Worm (Caenorhabditis elegans) whole organism, L3 larva: ENCODE data around the gene rla-2.

Source experiments
- R02D3.7 ChIP-seq: fragments of 150-350 bp; optimal IDR thresholded peaks from 2 replicates; lab custom pipeline; 2014; ENCODE audit warnings: missing biosample characterization, missing genetic modification characterization
- ZK546.5 ChIP-seq: sonication (generic microtip); optimal IDR thresholded peaks from 2 replicates; lab custom pipeline; 2017; ENCODE audit warnings: missing biosample characterization, missing genetic modification characterization
- aly-2 ChIP-seq: fragments of 150-350 bp; optimal IDR thresholded peaks from 2 replicates; lab custom pipeline; 2014; ENCODE audit warnings: missing biosample characterization, missing genetic modification characterization
- ama-1 ChIP-seq: fragments of 150-350 bp; optimal IDR thresholded peaks from 2 replicates; lab custom pipeline; 2018
- ceh-16 ChIP-seq: sonication (generic microtip); optimal IDR thresholded peaks from 2 replicates; lab custom pipeline; 2017; ENCODE audit warnings: missing biosample characterization, missing genetic modification characterization
- ceh-28 ChIP-seq: fragments of 150-350 bp; optimal IDR thresholded peaks from 2 replicates; lab custom pipeline; 2014; ENCODE audit warnings: missing biosample characterization, missing genetic modification reagents, missing genetic modification characterization
- ceh-82 ChIP-seq: fragments of 150-350 bp; optimal IDR thresholded peaks from 2 replicates; lab custom pipeline; 2014; ENCODE audit warnings: missing biosample characterization, missing genetic modification characterization
- ceh-9 ChIP-seq: sonication (generic microtip); optimal IDR thresholded peaks from 2 replicates; lab custom pipeline; 2018; ENCODE audit warnings: missing biosample characterization, missing genetic modification characterization
- daf-12 ChIP-seq: fragments of 150-350 bp; optimal IDR thresholded peaks from 2 replicates; lab custom pipeline; 2014; ENCODE audit warnings: missing biosample characterization, missing genetic modification reagents, missing genetic modification characterization
- egl-27 ChIP-seq: sonication (generic microtip); optimal IDR thresholded peaks from 4 replicates; lab custom pipeline; 2017; ENCODE audit warnings: missing biosample characterization, missing genetic modification reagents, missing genetic modification characterization
- egl-5 ChIP-seq: fragments of 150-350 bp; optimal IDR thresholded peaks from 2 replicates; lab custom pipeline; 2017; ENCODE audit warnings: missing biosample characterization, missing genetic modification reagents, missing genetic modification characterization, inconsistent platforms
- elt-2 ChIP-seq: sonication (generic microtip); optimal IDR thresholded peaks from 2 replicates; lab custom pipeline; 2016; ENCODE audit warnings: missing genetic modification reagents, mild to moderate bottlenecking, missing genetic modification characterization, missing compliant biosample characterization
- elt-3 ChIP-seq, 3 experiments: fragments of 150-350 bp in 1 of 3; sonication (generic microtip) in 2 of 3; optimal IDR thresholded peaks; 2 replicates in 2 of 3; 4 replicates in 1 of 3; lab custom pipeline; 2014 to 2017; ENCODE audit warnings: missing biosample characterization in 3 of 3, missing genetic modification characterization in 3 of 3
- eor-1 ChIP-seq, 2 experiments: fragments of 150-350 bp; optimal IDR thresholded peaks; 2 replicates each; lab custom pipeline; 2014 to 2018; ENCODE audit warnings: missing biosample characterization in 2 of 2, missing genetic modification characterization in 2 of 2
- fkh-2 ChIP-seq: fragments of 150-350 bp; optimal IDR thresholded peaks from 2 replicates; lab custom pipeline; 2014; ENCODE audit warnings: missing biosample characterization, missing genetic modification reagents, missing genetic modification characterization
- fos-1 ChIP-seq: fragments of 150-350 bp; optimal IDR thresholded peaks from 2 replicates; lab custom pipeline; 2014; ENCODE audit warnings: missing biosample characterization, missing genetic modification characterization
- jun-1 ChIP-seq: fragments of 150-350 bp; optimal IDR thresholded peaks from 2 replicates; lab custom pipeline; 2014; ENCODE audit warnings: missing biosample characterization, missing genetic modification reagents, missing genetic modification characterization
- lin-15B ChIP-seq: fragments of 150-350 bp; optimal IDR thresholded peaks from 2 replicates; lab custom pipeline; 2014; ENCODE audit warnings: missing biosample characterization, missing genetic modification characterization
- lsy-12 ChIP-seq: sonication (generic microtip); optimal IDR thresholded peaks from 2 replicates; lab custom pipeline; 2016; ENCODE audit warnings: mild to moderate bottlenecking, missing genetic modification characterization, missing compliant biosample characterization
- nfya-1 ChIP-seq: sonication (generic microtip); optimal IDR thresholded peaks from 2 replicates; lab custom pipeline; 2017; ENCODE audit warnings: missing genetic modification characterization, mild to moderate bottlenecking, missing compliant biosample characterization, antibody characterized with exemption, moderate library complexity; ENCODE audit not compliant: insufficient read depth
- nhr-11 ChIP-seq: fragments of 150-350 bp; optimal IDR thresholded peaks from 2 replicates; lab custom pipeline; 2014; ENCODE audit warnings: missing biosample characterization, missing genetic modification characterization
- nhr-23 ChIP-seq: fragments of 150-350 bp; optimal IDR thresholded peaks from 2 replicates; lab custom pipeline; 2014; ENCODE audit warnings: missing biosample characterization, missing genetic modification reagents, missing genetic modification characterization
- nhr-237 ChIP-seq: fragments of 150-350 bp; optimal IDR thresholded peaks from 2 replicates; lab custom pipeline; 2014; ENCODE audit warnings: missing biosample characterization, missing genetic modification characterization
- nhr-25 ChIP-seq: sonication (generic microtip); optimal IDR thresholded peaks from 2 replicates; lab custom pipeline; 2017; ENCODE audit warnings: missing biosample characterization, missing genetic modification characterization
- nhr-28 ChIP-seq: fragments of 150-350 bp; optimal IDR thresholded peaks from 2 replicates; lab custom pipeline; 2014; ENCODE audit warnings: missing biosample characterization, missing genetic modification characterization
- nhr-43 ChIP-seq: sonication (generic microtip); optimal IDR thresholded peaks from 2 replicates; lab custom pipeline; 2016; ENCODE audit warnings: mild to moderate bottlenecking, missing genetic modification characterization, missing compliant biosample characterization; ENCODE audit not compliant: poor library complexity, severe bottlenecking
- nhr-67 ChIP-seq: fragments of 150-350 bp; optimal IDR thresholded peaks from 2 replicates; lab custom pipeline; 2014; ENCODE audit warnings: missing biosample characterization, missing genetic modification characterization
- nhr-76 ChIP-seq: fragments of 150-350 bp; sonication (generic microtip); optimal IDR thresholded peaks from 5 replicates; lab custom pipeline; 2014; ENCODE audit warnings: missing biosample characterization, missing genetic modification characterization
- nhr-77 ChIP-seq: fragments of 150-350 bp; optimal IDR thresholded peaks from 2 replicates; lab custom pipeline; 2014; ENCODE audit warnings: missing biosample characterization, missing genetic modification characterization
- pha-4 ChIP-seq: fragments of 150-350 bp; optimal IDR thresholded peaks from 2 replicates; lab custom pipeline; 2014; ENCODE audit warnings: missing biosample characterization, missing genetic modification reagents, missing genetic modification characterization
- pqm-1 ChIP-seq: fragments of 150-350 bp; optimal IDR thresholded peaks from 2 replicates; lab custom pipeline; 2017; ENCODE audit warnings: missing biosample characterization, missing genetic modification characterization, inconsistent platforms
- sea-2 ChIP-seq: fragments of 150-350 bp; sonication (generic microtip); optimal IDR thresholded peaks from 4 replicates; lab custom pipeline; 2014; ENCODE audit warnings: missing biosample characterization, missing genetic modification reagents, missing genetic modification characterization
- skn-1 ChIP-seq: fragments of 150-350 bp; optimal IDR thresholded peaks from 2 replicates; lab custom pipeline; 2014; ENCODE audit warnings: missing biosample characterization, missing genetic modification characterization
- snpc-4 ChIP-seq: fragments of 150-350 bp; optimal IDR thresholded peaks from 2 replicates; lab custom pipeline; 2014; ENCODE audit warnings: missing biosample characterization, missing genetic modification characterization
- unc-39 ChIP-seq: sonication (generic microtip); optimal IDR thresholded peaks from 4 replicates; lab custom pipeline; 2017; ENCODE audit warnings: missing biosample characterization, missing genetic modification characterization
- unc-62 ChIP-seq: fragments of 150-350 bp; sonication (generic microtip); optimal IDR thresholded peaks from 4 replicates; lab custom pipeline; 2014; ENCODE audit warnings: missing biosample characterization, missing genetic modification reagents, missing genetic modification characterization
- zag-1 ChIP-seq: fragments of 150-350 bp; optimal IDR thresholded peaks from 2 replicates; lab custom pipeline; 2014; ENCODE audit warnings: missing biosample characterization, missing genetic modification characterization
- ztf-11 ChIP-seq: fragments of 150-350 bp; optimal IDR thresholded peaks from 2 replicates; lab custom pipeline; 2014; ENCODE audit warnings: missing biosample characterization, missing genetic modification characterization
- ztf-4 ChIP-seq: fragments of 150-350 bp; optimal IDR thresholded peaks from 2 replicates; lab custom pipeline; 2014; ENCODE audit warnings: missing biosample characterization, missing genetic modification characterization

Gene rla-2

DNA sequence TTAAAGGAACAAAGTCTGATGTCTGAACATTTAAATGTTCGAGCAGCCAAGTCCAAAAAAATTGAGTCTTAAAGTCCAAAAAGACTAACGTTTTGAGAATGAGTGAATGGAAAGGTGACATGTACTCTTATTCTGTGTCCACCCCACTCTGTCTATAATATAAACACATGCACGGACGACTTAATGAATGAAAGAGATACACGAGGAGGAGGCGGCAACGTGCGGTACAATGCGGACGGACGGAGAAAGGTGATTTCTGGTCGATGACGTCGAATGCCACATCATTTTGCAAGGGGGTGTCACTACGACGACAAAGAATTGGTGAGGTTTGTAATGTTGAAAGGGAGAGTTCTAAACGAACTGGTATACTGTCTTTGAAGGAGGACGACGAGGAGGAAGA lies 24.6 kb upstream of the rla-2 start:
- TF ChIP-seq fos-1 (tag; lab: Kevin White, UChicago): no peak
- TF ChIP-seq nhr-23 (tag; lab: Kevin White, UChicago): peak; percentile 7
- TF ChIP-seq zag-1 (tag; lab: Kevin White, UChicago): no peak
- TF ChIP-seq nfya-1 (tag; lab: Kevin White, UChicago): no peak
- TF ChIP-seq pqm-1 (tag; lab: Kevin White, UChicago): peak; percentile 29
- no peak for TF ChIP-seq lin-15B (tag; lab: Kevin White, UChicago)
- TF ChIP-seq nhr-25 (tag; lab: Kevin White, UChicago): peak; percentile 44
- no peak for TF ChIP-seq sea-2 (GFP tag; lab: Kevin White, UChicago)
- no peak for TF ChIP-seq nhr-76 (tag; lab: Kevin White, UChicago)
- TF ChIP-seq daf-12 (tag; lab: Kevin White, UChicago): no peak
- no peak for TF ChIP-seq egl-27 (tag; lab: Kevin White, UChicago)
- no peak for TF ChIP-seq ceh-28 (tag; lab: Kevin White, UChicago)
- no peak for TF ChIP-seq lsy-12 (tag; lab: Kevin White, UChicago)
- no peak for TF ChIP-seq ZK546.5 (tag; lab: Kevin White, UChicago)
- TF ChIP-seq fkh-2 (tag; lab: Kevin White, UChicago): no peak
- TF ChIP-seq nhr-43: peak; percentile 64
- no peak for TF ChIP-seq snpc-4 (tag; lab: Kevin White, UChicago)
- TF ChIP-seq pha-4 (tag; lab: Kevin White, UChicago): no peak
- no peak for TF ChIP-seq nhr-67
- TF ChIP-seq ceh-16: no peak
- no peak for TF ChIP-seq ztf-4
- no peak for TF ChIP-seq eor-1 (tag; optimal IDR thresholded peaks at IDR 0.05; lab: Kevin White, UChicago)
- TF ChIP-seq nhr-77 (tag; lab: Kevin White, UChicago): no peak
- TF ChIP-seq elt-2: no peak
- peak; percentile 1 for TF ChIP-seq ama-1
- no peak for TF ChIP-seq unc-62
- TF ChIP-seq R02D3.7 (tag; lab: Kevin White, UChicago): no peak
- no peak for TF ChIP-seq skn-1 (tag; lab: Kevin White, UChicago)
- no peak for TF ChIP-seq nhr-237 (tag; lab: Kevin White, UChicago)
- TF ChIP-seq aly-2 (tag; lab: Kevin White, UChicago): no peak
- no peak for TF ChIP-seq nhr-28 (tag; lab: Kevin White, UChicago)
- TF ChIP-seq unc-39 (tag; lab: Kevin White, UChicago): no peak
- TF ChIP-seq ztf-11: no peak

- TF ChIP-seq snpc-4 (tag; lab: Kevin White, UChicago) (no peak), ceh-82 (tag; lab: Kevin White, UChicago) (no peak), ceh-28 (tag; lab: Kevin White, UChicago) (no peak), pqm-1 (tag; lab: Kevin White, UChicago) (peak; percentile 92), nhr-28 (tag; lab: Kevin White, UChicago) (peak; percentile 17), nhr-11 (no peak), pha-4 (tag; lab: Kevin White, UChicago) (no peak), nhr-76 (tag; lab: Kevin White, UChicago) (no peak), sea-2 (GFP tag; lab: Kevin White, UChicago) (no peak), nhr-43 (peak; percentile 7), nhr-67 (no peak), nhr-25 (tag; lab: Kevin White, UChicago) (peak; percentile 54), nfya-1 (tag; lab: Kevin White, UChicago) (peak; percentile 9), nhr-77 (tag; lab: Kevin White, UChicago) (peak; percentile 7), ztf-4 (peak; percentile 7), ceh-9 (tag; lab: Kevin White, UChicago) (no peak), elt-3 (tag; optimal IDR thresholded peaks at IDR 0.05; lab: Kevin White, UChicago) (peak in 1 of 3 experiments; percentile 7), nhr-23 (tag; lab: Kevin White, UChicago) (peak; percentile 87), egl-27 (tag; lab: Kevin White, UChicago) (no peak), skn-1 (tag; lab: Kevin White, UChicago) (peak; percentile 61), jun-1 (tag; lab: Kevin White, UChicago) (peak; percentile 26), elt-2 (peak; percentile 90), egl-5 (tag; lab: Kevin White, UChicago) (no peak), lsy-12 (tag; lab: Kevin White, UChicago) (peak; percentile 47)
Observed at ce11 chrIV:13393246-13393716, 23.2 kb upstream of the rla-2 start.
